Fruit fly (Drosophila melanogaster) whole organism, wandering third instar larva: Measurements from ENCODE around the gene CG43273.

Source experiments
- Abd-B ChIP-seq: fragments of >200 bp; optimal IDR thresholded peaks from 2 replicates; lab custom pipeline; 2017; ENCODE audit warnings: missing biosample characterization, missing genetic modification characterization
- Hnf4 ChIP-seq: fragments of 200-800 bp; sonication (Bioruptor generic); optimal IDR thresholded peaks from 2 replicates; lab custom pipeline; 2016; ENCODE audit warnings: missing biosample characterization, mild to moderate bottlenecking, missing genetic modification characterization
- Hr83 ChIP-seq: fragments of 200-300 bp; sonication (Bioruptor generic); optimal IDR thresholded peaks from 2 replicates; lab custom pipeline; 2016; ENCODE audit warnings: missing biosample characterization, mild to moderate bottlenecking, missing genetic modification characterization, moderate library complexity; ENCODE audit not compliant: poor library complexity, severe bottlenecking
- Jra ChIP-seq: sonication (Bioruptor generic); optimal IDR thresholded peaks from 2 replicates; lab custom pipeline; 2016; ENCODE audit warnings: missing biosample characterization, missing genetic modification characterization
- Rel ChIP-seq, 2 experiments: fragments of 200-800 bp; sonication (Bioruptor generic) in 1 of 2; optimal IDR thresholded peaks; 2 replicates in 1 of 2; 3 replicates in 1 of 2; lab custom pipeline; 2016 to 2019; ENCODE audit warnings: mild to moderate bottlenecking in 2 of 2, missing biosample characterization in 2 of 2, missing genetic modification characterization in 2 of 2, moderate library complexity in 1 of 2
- Sp1 ChIP-seq: fragments of 200-800 bp; sonication (Bioruptor generic); optimal IDR thresholded peaks from 3 replicates; lab custom pipeline; 2019; ENCODE audit warnings: missing biosample characterization, mild to moderate bottlenecking, missing genetic modification characterization, moderate library complexity
- dmrt93B ChIP-seq: fragments of 200-800 bp; sonication (Bioruptor generic); optimal IDR thresholded peaks from 2 replicates; lab custom pipeline; 2018; ENCODE audit warnings: missing biosample characterization, mild to moderate bottlenecking, missing genetic modification characterization
- ey ChIP-seq: fragments of 200-800 bp; sonication (Bioruptor generic); optimal IDR thresholded peaks from 2 replicates; lab custom pipeline; 2016; ENCODE audit warnings: missing biosample characterization, missing genetic modification characterization
- h ChIP-seq: fragments of 200-800 bp; sonication (Bioruptor generic); optimal IDR thresholded peaks from 3 replicates; lab custom pipeline; 2016; ENCODE audit warnings: missing biosample characterization, mild to moderate bottlenecking, missing genetic modification characterization
- pan ChIP-seq: fragments of >200 bp; optimal IDR thresholded peaks from 2 replicates; lab custom pipeline; 2017
- psq ChIP-seq: fragments of 200-800 bp; sonication (Bioruptor generic); optimal IDR thresholded peaks from 3 replicates; lab custom pipeline; 2017; ENCODE audit warnings: missing biosample characterization, mild to moderate bottlenecking, missing genetic modification characterization, moderate library complexity
- usp ChIP-seq: fragments of >200 bp; optimal IDR thresholded peaks from 2 replicates; lab custom pipeline; 2017; ENCODE audit warnings: missing biosample characterization, missing genetic modification characterization

DNA sequence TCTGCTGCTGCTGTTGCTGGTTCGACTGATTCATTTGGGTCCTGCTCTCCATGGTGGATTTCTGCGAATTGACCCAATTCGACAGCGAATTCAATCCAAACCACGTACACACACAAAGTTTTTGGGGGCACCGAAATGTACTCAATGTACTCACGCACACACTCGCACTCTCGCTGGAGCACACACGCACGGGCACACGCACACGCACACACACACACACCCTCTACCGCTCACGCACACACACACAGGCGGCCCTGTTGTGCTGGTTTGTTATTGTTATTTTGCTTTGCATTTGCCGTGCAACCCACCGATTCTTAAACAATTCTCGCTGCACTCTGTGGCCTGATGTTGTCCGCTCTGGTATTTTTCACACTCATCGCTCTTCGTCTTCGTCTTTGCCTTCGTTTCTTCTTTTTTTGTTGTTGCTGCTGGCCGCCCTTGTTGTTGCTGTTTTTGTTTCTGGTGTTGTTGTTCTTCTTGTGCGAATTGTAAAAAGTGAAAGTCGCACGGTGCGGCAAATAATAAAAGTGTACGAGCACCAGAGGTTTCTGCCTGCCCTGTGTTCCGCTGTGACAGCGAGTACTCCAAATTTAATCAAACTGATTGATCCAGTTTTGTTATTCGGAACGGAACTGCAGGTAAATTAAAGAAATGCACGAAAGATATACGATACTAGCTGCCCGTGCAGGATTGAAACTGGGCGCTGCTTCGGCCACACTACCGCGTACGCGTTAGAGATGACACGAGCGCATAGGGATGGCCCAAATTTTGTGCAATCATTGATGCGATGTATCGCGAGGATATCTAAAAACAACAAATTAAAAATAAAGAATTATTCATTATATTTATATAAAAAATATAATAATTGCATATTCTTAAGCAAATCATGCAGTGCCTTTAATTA lies 46.1 kb downstream of the CG43273 start, which contains the start of gene CG3744:
- TF ChIP-seq h (GFP tag; lab: Kevin White, UChicago) (peak; percentile 78), ey (peak; percentile 68), Sp1 (GFP tag; lab: Kevin White, UChicago) (peak; percentile 81), usp (GFP tag; lab: Kevin White, UChicago) (no peak), dmrt93B (peak; percentile 78), Hnf4 (GFP tag; lab: Kevin White, UChicago) (no peak), psq (peak; percentile 72), Hr83 (peak; percentile 96), pan (lab: Kevin White, UChicago) (no peak), Rel (GFP tag; optimal IDR thresholded peaks at IDR 0.05; lab: Kevin White, UChicago) (no peak), Rel (tag; optimal IDR thresholded peaks at IDR 0.05; lab: Kevin White, UChicago) (no peak), Jra (no peak), Abd-B (no peak)
